Fruit fly (Drosophila melanogaster): Measurements from ENCODE around the gene CheB93a.

Gene CheB93a

dm6 chr3R:21447656-21448055 lies 40.4 kb downstream of the CheB93a start:
- TF ChIP-seq N (GFP tag; optimal IDR thresholded peaks at IDR 0.05) (no peak), CG9705 (GFP tag; optimal IDR thresholded peaks at IDR 0.05) (no peak), HLH106 (tag; optimal IDR thresholded peaks at IDR 0.05) (no peak), brk (GFP tag; optimal IDR thresholded peaks at IDR 0.05) (no peak), Sp1 (GFP tag; optimal IDR thresholded peaks at IDR 0.05) (no peak), ey (GFP tag; optimal IDR thresholded peaks at IDR 0.05) (no peak)

- TF ChIP-seq jim (GFP tag; optimal IDR thresholded peaks at IDR 0.05) (no peak), sv (GFP tag; optimal IDR thresholded peaks at IDR 0.05) (no peak), dl (GFP tag; optimal IDR thresholded peaks at IDR 0.05; ENCODE audit: insufficient read depth in 1 of 2, partially characterized antibody in 2 of 2) (no peak), Jra (GFP tag; optimal IDR thresholded peaks at IDR 0.05) (no peak), Abd-B (GFP tag; optimal IDR thresholded peaks at IDR 0.05) (no peak), dmrt93B (GFP tag; optimal IDR thresholded peaks at IDR 0.05) (peak; percentile 20), Mio (GFP tag; optimal IDR thresholded peaks at IDR 0.05) (no peak), br (GFP tag; optimal IDR thresholded peaks at IDR 0.05) (peak; percentile 57), fru (GFP tag; optimal IDR thresholded peaks at IDR 0.05) (peak; percentile 51), Hnf4 (GFP tag; optimal IDR thresholded peaks at IDR 0.05) (no peak), GATAd (GFP tag; optimal IDR thresholded peaks at IDR 0.05) (no peak), Myc (optimal IDR thresholded peaks at IDR 0.05) (no peak), foxo (GFP tag; optimal IDR thresholded peaks at IDR 0.05) (peak in 1 of 2 experiments; percentile 58), Rel (GFP tag; optimal IDR thresholded peaks at IDR 0.05) (no peak), Rel (tag; optimal IDR thresholded peaks at IDR 0.05) (no peak), Dfd (GFP tag; optimal IDR thresholded peaks at IDR 0.05) (no peak), Hr83 (GFP tag; optimal IDR thresholded peaks at IDR 0.05; ENCODE audit: poor library complexity, severe bottlenecking) (no peak), usp (GFP tag; optimal IDR thresholded peaks at IDR 0.05) (no peak), lola (GFP tag; optimal IDR thresholded peaks at IDR 0.05) (no peak), sage (GFP tag; optimal IDR thresholded peaks at IDR 0.05) (no peak), Vsx2 (GFP tag; optimal IDR thresholded peaks at IDR 0.05; ENCODE audit: partially characterized antibody) (no peak), pan (optimal IDR thresholded peaks at IDR 0.05) (no peak), ey (GFP tag; optimal IDR thresholded peaks at IDR 0.05) (peak; percentile 41), tai (GFP tag; optimal IDR thresholded peaks at IDR 0.05) (no peak), woc (GFP tag; optimal IDR thresholded peaks at IDR 0.05) (peak; percentile 35), brk (GFP tag; optimal IDR thresholded peaks at IDR 0.05) (no peak), HLH106 (tag; optimal IDR thresholded peaks at IDR 0.05) (peak; percentile 41), N (GFP tag; optimal IDR thresholded peaks at IDR 0.05) (no peak), rgr (GFP tag; optimal IDR thresholded peaks at IDR 0.05) (peak; percentile 28), Sp1 (GFP tag; optimal IDR thresholded peaks at IDR 0.05) (peak; percentile 50), CG9705 (GFP tag; optimal IDR thresholded peaks at IDR 0.05) (no peak), CrebA (GFP tag; optimal IDR thresholded peaks at IDR 0.05; ENCODE audit: borderline replicate concordance) (no peak), h (GFP tag; optimal IDR thresholded peaks at IDR 0.05) (peak; percentile 46), Hr78 (GFP tag; optimal IDR thresholded peaks at IDR 0.05) (no peak), psq (GFP tag; optimal IDR thresholded peaks at IDR 0.05) (peak; percentile 39), Dif (GFP tag; optimal IDR thresholded peaks at IDR 0.05; ENCODE audit: partially characterized antibody) (no peak), CG32264 (GFP tag; optimal IDR thresholded peaks at IDR 0.05) (no peak), dsf (GFP tag; optimal IDR thresholded peaks at IDR 0.05; ENCODE audit: borderline replicate concordance) (no peak), OdsH (GFP tag; optimal IDR thresholded peaks at IDR 0.05) (peak; percentile 34)
These were observed 44.9 kb downstream of the CheB93a start for dm6 chr3R:21452108-21452507.

dm6 chr3R:21456774-21457173 lies 49.5 kb downstream of the CheB93a start:
- TF ChIP-seq fru (GFP tag; optimal IDR thresholded peaks at IDR 0.05): no peak
- no peak for TF ChIP-seq dl (GFP tag; optimal IDR thresholded peaks at IDR 0.05; ENCODE audit: insufficient read depth in 1 of 2, partially characterized antibody in 2 of 2)
- no peak for TF ChIP-seq Hnf4 (GFP tag; optimal IDR thresholded peaks at IDR 0.05)
- no peak for TF ChIP-seq Hr78 (GFP tag; optimal IDR thresholded peaks at IDR 0.05)
- no peak for TF ChIP-seq CG9705 (GFP tag; optimal IDR thresholded peaks at IDR 0.05)
- TF ChIP-seq Mio (GFP tag; optimal IDR thresholded peaks at IDR 0.05): no peak
